Fruit fly (Drosophila melanogaster) whole organism, prepupa: ENCODE measurements around the gene ova.

Source experiments
- CG10631 ChIP-seq: fragments of 200-800 bp; sonication (Bioruptor generic); optimal IDR thresholded peaks from 2 replicates; lab custom pipeline; 2016; ENCODE audit warnings: missing biosample characterization, missing genetic modification characterization
- CG11902 ChIP-seq: fragments of 200-800 bp; sonication (Bioruptor generic); optimal IDR thresholded peaks from 3 replicates; lab custom pipeline; 2016; ENCODE audit warnings: missing biosample characterization, missing genetic modification characterization
- CG15336 ChIP-seq: fragments of 200-800 bp; sonication (Bioruptor generic); IDR thresholded peaks from 2 replicates; pipeline ENCODE4 v1.3.6; 2022; ENCODE audit warnings: missing biosample characterization, missing genetic modification characterization
- CG1621 ChIP-seq: fragments of 200-800 bp; sonication (Bioruptor generic); optimal IDR thresholded peaks from 3 replicates; lab custom pipeline; 2018; ENCODE audit warnings: missing biosample characterization, mild to moderate bottlenecking, missing genetic modification characterization
- CG16779 ChIP-seq: fragments of 200-800 bp; sonication (Bioruptor generic); optimal IDR thresholded peaks from 3 replicates; lab custom pipeline; 2017; ENCODE audit warnings: missing biosample characterization, mild to moderate bottlenecking, missing genetic modification characterization
- CG3032 ChIP-seq: fragments of 200-800 bp; optimal IDR thresholded peaks from 2 replicates; lab custom pipeline; 2019; ENCODE audit warnings: missing biosample characterization, mild to moderate bottlenecking, missing genetic modification characterization, moderate library complexity
- CG32006 ChIP-seq: fragments of 200-800 bp; sonication (Bioruptor generic); optimal IDR thresholded peaks from 3 replicates; lab custom pipeline; 2017; ENCODE audit warnings: missing biosample characterization, mild to moderate bottlenecking, missing genetic modification characterization
- CG34406 ChIP-seq: fragments of 200-800 bp; sonication (Bioruptor generic); optimal IDR thresholded peaks from 3 replicates; lab custom pipeline; 2016; ENCODE audit warnings: missing biosample characterization, missing genetic modification characterization
- CG3919 ChIP-seq: fragments of 200-800 bp; sonication (Bioruptor generic); optimal IDR thresholded peaks from 3 replicates; lab custom pipeline; 2016; ENCODE audit warnings: missing biosample characterization, missing genetic modification characterization
- CG6276 ChIP-seq: fragments of 200-800 bp; sonication (Bioruptor generic); optimal IDR thresholded peaks from 2 replicates; lab custom pipeline; 2017; ENCODE audit warnings: missing biosample characterization, mild to moderate bottlenecking, missing genetic modification characterization
- CG6792 ChIP-seq: fragments of 200-800 bp; sonication (Bioruptor generic); optimal IDR thresholded peaks from 3 replicates; lab custom pipeline; 2016; ENCODE audit warnings: missing biosample characterization, missing genetic modification characterization
- CG6808 ChIP-seq: fragments of 200-800 bp; sonication (Bioruptor generic); optimal IDR thresholded peaks from 3 replicates; lab custom pipeline; 2017; ENCODE audit warnings: missing biosample characterization, missing genetic modification characterization, mild to moderate bottlenecking, moderate library complexity, missing genetic modification reagents
- CG6854 ChIP-seq: fragments of 200-800 bp; sonication (Bioruptor generic); optimal IDR thresholded peaks from 2 replicates; lab custom pipeline; 2017; ENCODE audit warnings: missing biosample characterization, mild to moderate bottlenecking, missing genetic modification characterization
- CG7368 ChIP-seq: fragments of 200-800 bp; sonication (Bioruptor generic); optimal IDR thresholded peaks from 3 replicates; lab custom pipeline; 2016; ENCODE audit warnings: missing biosample characterization, missing genetic modification characterization
- CG8119 ChIP-seq: fragments of 200-800 bp; sonication (Bioruptor generic); IDR thresholded peaks from 3 replicates; pipeline ENCODE4 v1.3.6; 2022; ENCODE audit warnings: missing biosample characterization, missing genetic modification characterization
- CG8319 ChIP-seq: fragments of 200-800 bp; sonication (Bioruptor generic); optimal IDR thresholded peaks from 3 replicates; lab custom pipeline; 2016; ENCODE audit warnings: missing biosample characterization, missing genetic modification characterization
- CG8632 ChIP-seq: fragments of 200-800 bp; sonication (Bioruptor generic); optimal IDR thresholded peaks from 3 replicates; lab custom pipeline; 2016; ENCODE audit warnings: missing biosample characterization, missing genetic modification characterization
- Eip75B ChIP-seq: fragments of 200-800 bp; sonication (Bioruptor generic); optimal IDR thresholded peaks from 3 replicates; lab custom pipeline; 2016; ENCODE audit warnings: missing biosample characterization, missing genetic modification characterization
- Eip78C ChIP-seq: fragments of 200-800 bp; sonication (Bioruptor generic); peaks from one replicate; lab custom pipeline; 2016; ENCODE audit warnings: missing biosample characterization, missing genetic modification characterization
- Ets96B ChIP-seq: fragments of 200-800 bp; optimal IDR thresholded peaks from 2 replicates; lab custom pipeline; 2019; ENCODE audit warnings: missing biosample characterization, mild to moderate bottlenecking, missing genetic modification characterization, moderate library complexity
- Gug ChIP-seq: fragments of 200-800 bp; sonication (Bioruptor generic); IDR thresholded peaks from 2 replicates; pipeline ENCODE4 v1.3.6; 2022; ENCODE audit warnings: missing biosample characterization, missing genetic modification characterization
- Hr38 ChIP-seq: sonication (Bioruptor generic); optimal IDR thresholded peaks from 2 replicates; lab custom pipeline; 2016; ENCODE audit warnings: missing biosample characterization, missing genetic modification characterization
- Hr39 ChIP-seq: fragments of 200-800 bp; sonication (Bioruptor generic); optimal IDR thresholded peaks from 2 replicates; lab custom pipeline; 2016; ENCODE audit warnings: missing biosample characterization, missing genetic modification characterization
- Hr4 ChIP-seq: fragments of 200-800 bp; sonication (Bioruptor generic); optimal IDR thresholded peaks from 3 replicates; lab custom pipeline; 2016; ENCODE audit warnings: missing biosample characterization, missing genetic modification characterization
- Lpt ChIP-seq: fragments of 200-800 bp; sonication (Bioruptor generic); optimal IDR thresholded peaks from 3 replicates; lab custom pipeline; 2016; ENCODE audit warnings: missing biosample characterization, missing genetic modification characterization
- Met ChIP-seq: fragments of 200-800 bp; sonication (Bioruptor generic); optimal IDR thresholded peaks from 3 replicates; lab custom pipeline; 2016; ENCODE audit warnings: missing biosample characterization, missing genetic modification characterization
- OdsH ChIP-seq: fragments of 200-800 bp; sonication (Bioruptor generic); optimal IDR thresholded peaks from 3 replicates; lab custom pipeline; 2016; ENCODE audit warnings: missing biosample characterization, missing genetic modification characterization
- Smox ChIP-seq: fragments of 200-800 bp; sonication (Bioruptor generic); optimal IDR thresholded peaks from 3 replicates; lab custom pipeline; 2016; ENCODE audit warnings: missing biosample characterization, missing genetic modification characterization
- achi ChIP-seq: fragments of 200-800 bp; sonication (Bioruptor generic); optimal IDR thresholded peaks from 3 replicates; lab custom pipeline; 2016; ENCODE audit warnings: missing biosample characterization, missing genetic modification characterization
- acj6 ChIP-seq: fragments of 200-800 bp; sonication (Bioruptor generic); optimal IDR thresholded peaks from 3 replicates; lab custom pipeline; 2016; ENCODE audit warnings: missing biosample characterization, missing genetic modification characterization
- dac ChIP-seq: fragments of 200-800 bp; sonication (Bioruptor generic); optimal IDR thresholded peaks from 2 replicates; lab custom pipeline; 2017; ENCODE audit warnings: missing biosample characterization, mild to moderate bottlenecking, missing genetic modification characterization
- eg ChIP-seq: fragments of 200-800 bp; sonication (Bioruptor generic); IDR thresholded peaks from 3 replicates; pipeline ENCODE4 v1.3.6; 2022; ENCODE audit warnings: missing biosample characterization, missing genetic modification characterization
- esn ChIP-seq: fragments of 200-800 bp; sonication (Bioruptor generic); optimal IDR thresholded peaks from 2 replicates; lab custom pipeline; 2016; ENCODE audit warnings: missing biosample characterization, mild to moderate bottlenecking, missing genetic modification characterization, moderate library complexity
- fd59A ChIP-seq: fragments of 200-800 bp; sonication (Bioruptor generic); optimal IDR thresholded peaks from 2 replicates; lab custom pipeline; 2017; ENCODE audit warnings: missing biosample characterization, mild to moderate bottlenecking, missing genetic modification characterization, missing genetic modification reagents
- fd85E ChIP-seq: fragments of 200-800 bp; sonication (Bioruptor generic); optimal IDR thresholded peaks from 3 replicates; lab custom pipeline; 2016; ENCODE audit warnings: missing biosample characterization, missing genetic modification characterization
- lz ChIP-seq: fragments of 200-800 bp; sonication (Bioruptor generic); optimal IDR thresholded peaks from 3 replicates; lab custom pipeline; 2016; ENCODE audit warnings: missing biosample characterization, missing genetic modification characterization
- ss ChIP-seq, 2 experiments: fragments of 200-800 bp; sonication (Bioruptor generic); optimal IDR thresholded peaks; 2 replicates in 1 of 2; 3 replicates in 1 of 2; lab custom pipeline; 2017 to 2018; ENCODE audit warnings: mild to moderate bottlenecking in 2 of 2, missing biosample characterization in 2 of 2, missing genetic modification characterization in 2 of 2, moderate library complexity in 1 of 2
- svp ChIP-seq: fragments of 200-800 bp; sonication (Bioruptor generic); peaks from one replicate; lab custom pipeline; 2016; ENCODE audit warnings: missing biosample characterization, missing genetic modification characterization
- topi ChIP-seq: fragments of 200-800 bp; sonication (Bioruptor generic); optimal IDR thresholded peaks from 3 replicates; lab custom pipeline; 2016; ENCODE audit warnings: missing biosample characterization, missing genetic modification characterization
- vri ChIP-seq: fragments of 200-800 bp; sonication (Bioruptor generic); optimal IDR thresholded peaks from 3 replicates; lab custom pipeline; 2016; ENCODE audit warnings: missing biosample characterization, mild to moderate bottlenecking, missing genetic modification characterization

ova gene

DNA sequence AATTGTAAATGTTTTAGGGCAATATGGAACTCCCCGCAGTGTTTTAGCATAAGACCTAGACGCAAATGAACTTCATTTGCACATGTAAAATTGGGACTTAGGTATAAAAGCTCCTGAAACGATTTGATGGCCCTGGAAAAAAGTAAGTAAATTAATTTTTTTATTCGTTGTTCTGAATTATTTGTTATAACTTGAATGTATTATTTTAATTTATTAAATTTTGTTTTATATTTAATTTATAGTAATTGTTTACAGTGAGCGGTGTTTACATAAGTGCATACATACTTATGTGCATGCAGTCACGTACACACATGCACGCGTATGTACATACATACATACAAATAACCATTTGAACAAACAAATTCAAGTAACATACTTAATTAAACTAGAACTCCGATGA lies 44.9 kb upstream of the ova start (continued):
- TF ChIP-seq CG15336 (GFP tag; lab: Robert Waterston, UW), result peak; percentile 82
- no peak for TF ChIP-seq dac
- no peak for TF ChIP-seq CG10631 (GFP tag; lab: Kevin White, UChicago)
- peak; percentile 70; the same call in 2 of the 3 replicates for TF ChIP-seq CG8119 (GFP tag; lab: Robert Waterston, UW)
- no peak for TF ChIP-seq CG8319 (GFP tag; lab: Kevin White, UChicago)
- TF ChIP-seq Eip78C, result peak; percentile 84
- no peak for TF ChIP-seq Eip75B (GFP tag; lab: Kevin White, UChicago)
- peak; percentile 20 for TF ChIP-seq CG6792 (GFP tag; lab: Kevin White, UChicago)
- TF ChIP-seq esn (GFP tag; lab: Kevin White, UChicago), result no peak
- no peak for TF ChIP-seq fd59A (GFP tag; lab: Kevin White, UChicago)
- peak; percentile 5 for TF ChIP-seq fd85E (GFP tag; lab: Kevin White, UChicago)
- TF ChIP-seq CG8632 (GFP tag; lab: Kevin White, UChicago), result peak; percentile 42
- TF ChIP-seq Lpt (GFP tag; lab: Kevin White, UChicago), result no peak
- TF ChIP-seq Smox (GFP tag; lab: Kevin White, UChicago), result no peak
- peak; percentile 32 for TF ChIP-seq acj6
- no peak for TF ChIP-seq lz (GFP tag; lab: Kevin White, UChicago)
- TF ChIP-seq CG3032 (tag; lab: Kevin White, UChicago), result peak; percentile 67
- TF ChIP-seq CG1621, result no peak
- no peak for TF ChIP-seq CG6808
- TF ChIP-seq Ets96B (tag; lab: Kevin White, UChicago), result peak; percentile 69
- no peak for TF ChIP-seq CG3919 (GFP tag; lab: Kevin White, UChicago)
- TF ChIP-seq achi (GFP tag; lab: Kevin White, UChicago), result no peak
- TF ChIP-seq, all 60 proteins: peak for 12

DNA sequence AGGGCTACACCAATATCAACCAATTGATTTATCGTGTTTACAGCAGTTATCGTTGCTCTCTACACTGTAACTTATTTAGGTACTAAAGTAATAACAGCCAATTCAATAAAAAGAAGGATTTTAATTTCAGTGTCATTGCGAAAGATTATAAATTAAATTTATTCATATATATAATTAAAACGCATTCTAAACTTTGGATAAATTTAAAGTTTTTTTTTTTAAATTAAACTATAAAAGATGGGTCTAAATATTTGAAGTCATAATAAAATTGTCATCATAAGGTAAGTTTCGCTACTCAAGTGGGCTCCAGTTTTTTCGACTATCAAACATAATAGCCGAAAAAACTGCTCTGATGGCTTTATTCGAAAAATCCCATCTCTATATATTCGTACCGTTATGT lies 40.7 kb upstream of the ova start, which contains the start of gene trk:
Gene trk, minus strand, starts transcription at position 101 of the 400 bp plus-strand sequence.
- TF ChIP-seq Hr39 (GFP tag; lab: Kevin White, UChicago), result no peak
- no peak for TF ChIP-seq Eip75B (GFP tag; lab: Kevin White, UChicago)
- no peak for TF ChIP-seq CG32006 (GFP tag; lab: Kevin White, UChicago)
- TF ChIP-seq OdsH (GFP tag; lab: Kevin White, UChicago), result no peak
- TF ChIP-seq lz (GFP tag; lab: Kevin White, UChicago), result no peak
- no peak for TF ChIP-seq ss (GFP tag; optimal IDR thresholded peaks at IDR 0.05; lab: Kevin White, UChicago)
- no peak for TF ChIP-seq eg (GFP tag; lab: Robert Waterston, UW)
- TF ChIP-seq CG34406 (GFP tag; lab: Kevin White, UChicago), result no peak
- TF ChIP-seq CG10631 (GFP tag; lab: Kevin White, UChicago), result no peak
- no peak for TF ChIP-seq svp (GFP tag; lab: Kevin White, UChicago)
- no peak for TF ChIP-seq CG16779 (tag; lab: Kevin White, UChicago)
- TF ChIP-seq CG6276 (GFP tag; lab: Kevin White, UChicago), result no peak
- TF ChIP-seq Hr4 (GFP tag; lab: Kevin White, UChicago), result no peak
- no peak for TF ChIP-seq Lpt (GFP tag; lab: Kevin White, UChicago)
- TF ChIP-seq Hr38, result no peak
- no peak for TF ChIP-seq CG3919 (GFP tag; lab: Kevin White, UChicago)
- no peak for TF ChIP-seq topi (GFP tag; lab: Kevin White, UChicago)
- no peak for TF ChIP-seq CG8319 (GFP tag; lab: Kevin White, UChicago)
- TF ChIP-seq acj6, result no peak

DNA sequence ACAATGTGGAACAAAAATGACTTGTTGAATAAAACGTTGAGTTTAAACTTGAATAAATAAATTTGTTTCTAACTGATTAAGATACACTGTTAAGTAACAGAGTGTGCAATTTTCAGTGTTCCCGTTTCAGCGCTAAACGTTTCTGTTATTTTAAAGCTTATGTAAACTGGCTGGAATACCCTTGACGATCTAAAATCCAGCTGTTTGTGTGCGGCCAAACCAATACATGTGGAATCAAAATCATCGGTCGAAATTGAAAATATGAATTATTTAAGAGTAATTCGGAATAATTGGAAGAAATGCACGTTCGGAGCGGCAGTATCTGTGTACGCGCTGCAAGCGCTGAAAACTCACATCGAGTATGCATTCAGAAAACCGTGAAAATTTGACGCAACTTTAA lies 38.4 kb upstream of the ova start, which contains the start of gene Mulk:
Gene Mulk, plus strand, starts transcription at position 198 of the 400 bp plus-strand sequence.
- TF ChIP-seq Hr39 (GFP tag; lab: Kevin White, UChicago) (no peak), vri (GFP tag; lab: Kevin White, UChicago) (no peak), Gug (GFP tag; lab: Robert Waterston, UW) (no peak), achi (GFP tag; lab: Kevin White, UChicago) (no peak), CG11902 (GFP tag; lab: Kevin White, UChicago) (no peak), CG7368 (GFP tag; lab: Kevin White, UChicago) (no peak), CG6808 (no peak), Met (GFP tag; lab: Kevin White, UChicago) (no peak), CG10631 (GFP tag; lab: Kevin White, UChicago) (no peak), CG6854 (GFP tag; lab: Kevin White, UChicago) (no peak), Ets96B (tag; lab: Kevin White, UChicago) (no peak)
- TF ChIP-seq, all 60 proteins: peak for 0
